Worm (Caenorhabditis elegans): ENCODE results near the gene T24D8.6.

DNA sequence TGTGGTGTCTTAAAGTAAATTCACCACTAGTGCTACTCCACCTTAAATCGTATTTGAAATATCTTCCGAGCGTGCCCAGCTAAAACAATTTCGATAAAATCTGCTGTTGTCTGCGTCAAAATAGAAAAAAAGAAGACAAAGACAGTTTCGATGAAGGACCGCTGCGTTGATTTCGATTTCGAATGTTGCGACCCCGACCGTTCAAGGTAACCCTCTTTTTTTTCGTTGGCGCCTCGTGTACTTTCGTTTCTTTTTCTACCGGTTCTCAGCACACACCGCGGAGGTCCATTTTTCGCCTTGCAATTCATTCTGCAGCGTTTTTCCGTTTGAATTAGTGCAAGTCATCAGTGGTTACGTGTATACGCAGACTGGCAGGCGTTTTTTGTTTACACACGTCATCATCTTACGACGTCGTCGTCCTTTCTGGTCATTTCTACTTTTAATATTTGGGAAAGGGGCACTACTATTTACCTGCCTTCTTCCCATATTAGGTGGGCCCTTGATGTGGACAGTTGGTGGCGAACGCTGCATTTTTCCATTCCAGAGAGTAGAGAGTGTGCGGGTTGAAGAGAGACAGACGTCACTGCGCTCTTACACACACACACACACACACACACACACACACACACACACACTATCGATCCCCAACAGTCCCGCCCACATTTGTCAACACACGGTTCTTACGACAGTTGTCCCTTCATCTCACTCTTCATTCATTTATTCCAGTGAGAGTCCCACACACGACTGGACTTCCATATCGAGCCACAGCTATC is 2.4 kb upstream of the T24D8.6 start:
- no peak for TF ChIP-seq sma-3 (GFP tag; optimal IDR thresholded peaks at IDR 0.05)
- no peak for TF ChIP-seq ZK546.5 (tag; optimal IDR thresholded peaks at IDR 0.05)
- TF ChIP-seq ceh-82 (tag; optimal IDR thresholded peaks at IDR 0.05), result no peak
- no peak for TF ChIP-seq lin-11 (tag; optimal IDR thresholded peaks at IDR 0.05)
- no peak for TF ChIP-seq nhr-12 (tag; optimal IDR thresholded peaks at IDR 0.05)
- no peak for TF ChIP-seq unc-39 (tag; optimal IDR thresholded peaks at IDR 0.05)
- no peak for TF ChIP-seq unc-55 (GFP tag; optimal IDR thresholded peaks at IDR 0.05)
- no peak for TF ChIP-seq nhr-77 (tag; optimal IDR thresholded peaks at IDR 0.05)
- TF ChIP-seq ztf-11 (tag; optimal IDR thresholded peaks at IDR 0.05), result no peak
- no peak for TF ChIP-seq nhr-11 (tag; optimal IDR thresholded peaks at IDR 0.05)
- no peak for TF ChIP-seq zag-1 (tag; optimal IDR thresholded peaks at IDR 0.05)
- TF ChIP-seq nhr-237 (tag; optimal IDR thresholded peaks at IDR 0.05), result no peak
- no peak for TF ChIP-seq ztf-4 (tag; optimal IDR thresholded peaks at IDR 0.05)
